Fruit fly (Drosophila melanogaster): ENCODE results near the gene CG32241.

- TF ChIP-seq psq (optimal IDR thresholded peaks at IDR 0.05): no peak
- TF ChIP-seq Sin3A (optimal IDR thresholded peaks at IDR 0.05): no peak
Measured at dm6 chr3L:4475704-4476103, 9.3 kb upstream of the CG32241 start.
